Worm (Caenorhabditis elegans): Measurements from ENCODE around the gene vkmt-1.
"Not testable (repeated sequence)": the region's sequence is repeated elsewhere in the genome, so short reads cannot be mapped to it uniquely, and the experiment has no call there.

DNA sequence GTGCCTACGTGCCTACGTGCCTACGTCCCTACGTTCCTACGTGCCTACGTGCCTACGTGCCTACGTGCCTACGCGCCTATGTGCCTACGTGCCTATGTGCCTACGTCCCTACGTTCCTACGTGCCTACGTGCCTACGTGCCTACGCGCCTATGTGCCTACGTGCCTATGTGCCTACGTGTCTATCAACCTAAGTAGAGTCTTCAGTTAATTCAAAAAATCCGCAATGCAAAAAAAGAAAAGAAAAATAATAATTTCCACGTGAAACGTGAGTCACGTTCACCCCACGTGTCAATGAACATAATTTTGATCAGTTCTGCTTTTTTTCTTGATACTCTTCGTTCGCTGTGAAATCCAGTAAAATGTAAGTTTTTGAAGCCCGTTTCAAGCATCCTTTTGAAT, 48.4 kb downstream of the vkmt-1 start, which contains the start of gene F19B6.3:
- TF ChIP-seq him-1, dao-5 (tag; optimal IDR thresholded peaks at IDR 0.05): not testable (repeated sequence)
